Fruit fly (Drosophila melanogaster): ENCODE results near the gene Elp6.

The Elp6 gene

dm6 chr3R:13364175-13365174 is 2.2 kb downstream of the Elp6 start, which contains the start of gene Dic1:
Gene Dic1 (plus strand): TSS chr3R:13364938.
- TF ChIP-seq h (optimal IDR thresholded peaks at IDR 0.05) (no peak), Sin3A (optimal IDR thresholded peaks at IDR 0.05) (no peak), insv (optimal IDR thresholded peaks at IDR 0.05) (no peak), psq (optimal IDR thresholded peaks at IDR 0.05) (no peak), ttk (optimal IDR thresholded peaks at IDR 0.05) (no peak), Myc (optimal IDR thresholded peaks at IDR 0.05) (no peak)

dm6 chr3R:13363347-13363994 is 3.2 kb downstream of the Elp6 start:
- TF ChIP-seq Myc (optimal IDR thresholded peaks at IDR 0.05): no peak

dm6 chr3R:13360108-13360507 is 6.6 kb downstream of the Elp6 start:
- TF ChIP-seq ttk (optimal IDR thresholded peaks at IDR 0.05): no peak
- TF ChIP-seq Myc (optimal IDR thresholded peaks at IDR 0.05): no peak
- no peak for TF ChIP-seq psq (optimal IDR thresholded peaks at IDR 0.05)
- no peak for TF ChIP-seq h (optimal IDR thresholded peaks at IDR 0.05)
- TF ChIP-seq insv (optimal IDR thresholded peaks at IDR 0.05): no peak
- TF ChIP-seq Sin3A (optimal IDR thresholded peaks at IDR 0.05): no peak

- no peak for TF ChIP-seq h (optimal IDR thresholded peaks at IDR 0.05)
- TF ChIP-seq psq (optimal IDR thresholded peaks at IDR 0.05): no peak
- TF ChIP-seq insv (optimal IDR thresholded peaks at IDR 0.05): no peak
- no peak for TF ChIP-seq Sin3A (optimal IDR thresholded peaks at IDR 0.05)
- TF ChIP-seq ttk (optimal IDR thresholded peaks at IDR 0.05): no peak
Observed at dm6 chr3R:13356960-13357359, 9.8 kb downstream of the Elp6 start.

- TF ChIP-seq insv (optimal IDR thresholded peaks at IDR 0.05) (no peak), ttk (optimal IDR thresholded peaks at IDR 0.05) (no peak), Myc (optimal IDR thresholded peaks at IDR 0.05) (no peak), Sin3A (optimal IDR thresholded peaks at IDR 0.05) (no peak), h (optimal IDR thresholded peaks at IDR 0.05) (no peak), psq (optimal IDR thresholded peaks at IDR 0.05) (no peak)
Observed at dm6 chr3R:13353373-13353772, 13.3 kb downstream of the Elp6 start, which contains the start of gene mthl12. Gene mthl12 (plus strand): TSS chr3R:13353673.

- TF ChIP-seq ttk (optimal IDR thresholded peaks at IDR 0.05): no peak
- no peak for TF ChIP-seq h (optimal IDR thresholded peaks at IDR 0.05)
- TF ChIP-seq insv (optimal IDR thresholded peaks at IDR 0.05): no peak
- TF ChIP-seq psq (optimal IDR thresholded peaks at IDR 0.05): no peak
- no peak for TF ChIP-seq Myc (optimal IDR thresholded peaks at IDR 0.05)
- TF ChIP-seq Sin3A (optimal IDR thresholded peaks at IDR 0.05): no peak
Observed at dm6 chr3R:13338030-13338429, 28.7 kb downstream of the Elp6 start, which contains the start of gene PK2-R1. Gene PK2-R1 (plus strand): TSS chr3R:13338330.

dm6 chr3R:13334007-13334406 is 32.7 kb downstream of the Elp6 start, which contains the start of gene PK2-R2:
Gene PK2-R2 (minus strand): TSS chr3R:13334166.
- no peak for TF ChIP-seq insv (optimal IDR thresholded peaks at IDR 0.05)
- TF ChIP-seq ttk (optimal IDR thresholded peaks at IDR 0.05): no peak
- TF ChIP-seq psq (optimal IDR thresholded peaks at IDR 0.05): no peak
- no peak for TF ChIP-seq Myc (optimal IDR thresholded peaks at IDR 0.05)
- TF ChIP-seq Sin3A (optimal IDR thresholded peaks at IDR 0.05): no peak
- no peak for TF ChIP-seq h (optimal IDR thresholded peaks at IDR 0.05)

- TF ChIP-seq psq (optimal IDR thresholded peaks at IDR 0.05) (no peak), Sin3A (optimal IDR thresholded peaks at IDR 0.05) (no peak)
Observed at dm6 chr3R:13333031-13333430, 33.7 kb downstream of the Elp6 start.

- TF ChIP-seq Myc (optimal IDR thresholded peaks at IDR 0.05) (no peak), Sin3A (optimal IDR thresholded peaks at IDR 0.05) (no peak)
Observed at dm6 chr3R:13319873-13320272, 46.8 kb downstream of the Elp6 start.

- no peak for TF ChIP-seq ttk (optimal IDR thresholded peaks at IDR 0.05)
- no peak for TF ChIP-seq Myc (optimal IDR thresholded peaks at IDR 0.05)
- TF ChIP-seq psq (optimal IDR thresholded peaks at IDR 0.05): no peak
- TF ChIP-seq Sin3A (optimal IDR thresholded peaks at IDR 0.05): no peak
- no peak for TF ChIP-seq h (optimal IDR thresholded peaks at IDR 0.05)
- no peak for TF ChIP-seq insv (optimal IDR thresholded peaks at IDR 0.05)
Observed at dm6 chr3R:13319170-13319569, 47.5 kb downstream of the Elp6 start, which contains the start of gene CG45080. Gene CG45080 (minus strand): TSS chr3R:13319270.

- TF ChIP-seq insv (optimal IDR thresholded peaks at IDR 0.05): no peak
- no peak for TF ChIP-seq ttk (optimal IDR thresholded peaks at IDR 0.05)
- TF ChIP-seq psq (optimal IDR thresholded peaks at IDR 0.05): no peak
Observed at dm6 chr3R:13313088-13313487, 53.6 kb downstream of the Elp6 start, which contains the start of gene CG44142. Gene CG44142 (minus strand): TSS chr3R:13313188.

Data from Kc167 (cell line).